Fruit fly (Drosophila melanogaster): ENCODE measurements around the gene CG8565.

Gene CG8565

DNA sequence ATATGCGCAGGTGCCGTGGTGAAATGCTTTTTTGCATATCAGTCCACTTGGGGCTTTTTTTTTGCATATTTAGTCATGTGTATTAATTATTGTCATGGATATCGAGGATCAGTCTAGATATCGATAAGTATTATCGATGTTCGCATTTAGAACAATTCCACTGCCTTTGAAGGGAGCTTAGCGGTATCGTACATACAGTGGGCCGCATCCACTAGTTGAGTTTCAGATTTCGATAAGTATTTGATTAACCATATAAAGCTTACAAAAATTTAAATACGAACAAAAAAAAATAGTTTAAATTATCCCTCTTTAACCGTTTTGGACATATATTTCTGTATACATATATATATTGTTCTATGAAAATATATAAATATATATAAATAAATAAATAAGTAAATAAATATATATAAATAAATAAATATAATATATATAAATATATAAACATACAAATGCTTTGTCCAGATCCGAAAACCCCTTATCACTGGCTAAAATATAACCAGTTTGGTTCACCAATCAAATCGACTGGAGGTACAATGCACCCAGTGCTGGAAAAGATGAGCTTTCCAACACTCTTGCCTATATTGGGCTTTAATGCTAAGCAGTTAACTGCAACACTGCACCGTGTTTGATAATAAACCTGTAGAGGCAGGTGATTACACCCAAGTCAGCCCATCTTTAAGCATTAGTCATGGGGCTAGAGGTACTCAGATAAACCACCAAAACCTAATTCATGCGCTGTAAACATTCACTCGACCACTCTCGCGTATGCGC lies 34.6 kb upstream of the CG8565 start (continued):
- no peak for TF ChIP-seq CG8359 (GFP tag; optimal IDR thresholded peaks at IDR 0.05; ENCODE audit: borderline replicate concordance)
- TF ChIP-seq NK7.1 (GFP tag; optimal IDR thresholded peaks at IDR 0.05) = no peak
- TF ChIP-seq Atf6 (GFP tag; IDR thresholded peaks at IDR 0.05) = no peak
- TF ChIP-seq Optix (GFP tag; IDR thresholded peaks at IDR 0.05) = no peak

DNA sequence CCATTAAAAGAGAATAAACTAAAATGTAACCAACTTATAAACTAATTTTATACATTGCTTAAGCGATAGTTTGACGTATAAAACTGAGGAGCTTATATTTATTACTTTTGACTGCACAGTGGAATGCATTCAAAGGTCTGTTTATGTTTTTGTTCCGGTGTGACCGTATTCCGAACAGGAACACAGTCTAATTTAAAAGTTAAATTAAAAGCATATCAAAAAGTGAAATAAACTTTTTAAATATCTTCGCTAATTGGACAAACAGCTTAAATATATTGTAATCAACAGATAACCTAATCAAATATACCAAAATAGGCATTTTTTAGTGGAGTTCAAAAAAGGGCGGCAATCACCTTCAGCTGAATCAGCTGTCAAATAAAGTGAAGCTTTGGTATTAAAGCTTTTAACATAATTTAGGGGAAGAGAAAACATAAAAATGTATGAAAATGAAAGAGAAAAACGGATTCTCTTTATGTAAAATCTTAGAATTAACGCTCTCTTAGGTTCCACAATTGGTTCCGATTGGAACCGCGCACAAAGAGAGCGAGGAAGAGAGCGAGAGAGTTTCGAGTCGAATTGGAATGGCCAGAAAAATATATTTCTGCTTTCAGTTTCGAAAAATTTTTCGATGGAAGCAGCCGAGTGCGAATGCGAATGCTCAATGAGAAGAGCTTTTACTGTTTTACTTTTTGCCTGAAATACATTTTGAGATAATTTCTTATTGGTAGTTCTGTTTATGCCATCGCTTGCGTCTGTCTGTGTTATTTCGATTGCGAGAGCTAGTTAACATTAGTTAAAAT lies 33.7 kb upstream of the CG8565 start, which contains the start of the genes PGRP-LE and sd:
Gene PGRP-LE, minus strand, starts transcription at position 117 of the 800 bp plus-strand sequence.
Gene sd, plus strand, starts transcription at position 607 of the 800 bp plus-strand sequence.
- TF ChIP-seq CG4328 (GFP tag; optimal IDR thresholded peaks at IDR 0.05) (no peak), CG7987 (GFP tag; optimal IDR thresholded peaks at IDR 0.05) (no peak), cas (GFP tag; IDR thresholded peaks at IDR 0.05) (no peak), CG8290 (GFP tag; optimal IDR thresholded peaks at IDR 0.05) (no peak), CG8290 (tag; optimal IDR thresholded peaks at IDR 0.05) (no peak), CG13424 (tag; optimal IDR thresholded peaks at IDR 0.05) (peak; percentile 2), Nf-YC (tag; optimal IDR thresholded peaks at IDR 0.05) (no peak), Oaz (GFP tag; IDR thresholded peaks at IDR 0.05) (no peak), CG12071 (GFP tag; optimal IDR thresholded peaks at IDR 0.05) (peak; percentile 18), CG10147 (GFP tag; optimal IDR thresholded peaks at IDR 0.05) (peak; percentile 8), sisA (GFP tag; IDR thresholded peaks at IDR 0.05) (no peak), CG17361 (GFP tag; IDR thresholded peaks at IDR 0.05) (no peak), pb (GFP tag; optimal IDR thresholded peaks at IDR 0.05) (no peak), caup (GFP tag; optimal IDR thresholded peaks at IDR 0.05; ENCODE audit: severe bottlenecking) (no peak), tio (GFP tag; optimal IDR thresholded peaks at IDR 0.05) (no peak), row (GFP tag; IDR thresholded peaks at IDR 0.05) (peak; percentile 32; the same call in 2 of the 3 replicates), dati (GFP tag; IDR thresholded peaks at IDR 0.05) (no peak), Xbp1 (GFP tag; optimal IDR thresholded peaks at IDR 0.05) (no peak), yki (optimal IDR thresholded peaks at IDR 0.05) (peak; percentile 60), klu (GFP tag; IDR thresholded peaks at IDR 0.05) (no peak), CG34376 (GFP tag; optimal IDR thresholded peaks at IDR 0.05) (peak; percentile 44), z (GFP tag; IDR thresholded peaks at IDR 0.05) (peak; percentile 77), run (tag; optimal IDR thresholded peaks at IDR 0.05) (no peak), gfzf (GFP tag; optimal IDR thresholded peaks at IDR 0.05) (peak; percentile 43), HLH3B (GFP tag; IDR thresholded peaks at IDR 0.05) (no peak), CG12942 (GFP tag; optimal IDR thresholded peaks at IDR 0.05) (no peak), Opbp (GFP tag; IDR thresholded peaks at IDR 0.05; ENCODE audit: partially characterized antibody) (no peak), CG34224 (GFP tag; IDR thresholded peaks at IDR 0.05; ENCODE audit: partially characterized antibody) (peak; percentile 54; the same call in 2 of the 3 replicates), nerfin-2 (GFP tag; IDR thresholded peaks at IDR 0.05; ENCODE audit: partially characterized antibody) (no peak), CG12104 (GFP tag; optimal IDR thresholded peaks at IDR 0.05) (no peak), ro (GFP tag; IDR thresholded peaks at IDR 0.05) (no peak), CG7372 (GFP tag; IDR thresholded peaks at IDR 0.05) (no peak), CG2116 (GFP tag; optimal IDR thresholded peaks at IDR 0.05) (no peak), trem (tag; optimal IDR thresholded peaks at IDR 0.05) (no peak), CG14014 (GFP tag; IDR thresholded peaks at IDR 0.05) (no peak), CG9727 (GFP tag; optimal IDR thresholded peaks at IDR 0.05) (no peak), ase (GFP tag; IDR thresholded peaks at IDR 0.05) (no peak), Hmx (GFP tag; optimal IDR thresholded peaks at IDR 0.05) (peak; percentile 34), Chrac-16 (GFP tag; optimal IDR thresholded peaks at IDR 0.05) (no peak), PHDP (tag; optimal IDR thresholded peaks at IDR 0.05) (no peak), kah (GFP tag; optimal IDR thresholded peaks at IDR 0.05) (no peak), CG32772 (GFP tag; IDR thresholded peaks at IDR 0.05) (no peak), pros (GFP tag; optimal IDR thresholded peaks at IDR 0.05) (no peak)

All from whole organism, embryonic.